Worm (Caenorhabditis elegans): ENCODE data around the gene arp-1.
"Not testable (repeated sequence)": the region's sequence is repeated elsewhere in the genome, so short reads cannot be mapped to it uniquely, and the experiment has no call there.

Gene arp-1

DNA sequence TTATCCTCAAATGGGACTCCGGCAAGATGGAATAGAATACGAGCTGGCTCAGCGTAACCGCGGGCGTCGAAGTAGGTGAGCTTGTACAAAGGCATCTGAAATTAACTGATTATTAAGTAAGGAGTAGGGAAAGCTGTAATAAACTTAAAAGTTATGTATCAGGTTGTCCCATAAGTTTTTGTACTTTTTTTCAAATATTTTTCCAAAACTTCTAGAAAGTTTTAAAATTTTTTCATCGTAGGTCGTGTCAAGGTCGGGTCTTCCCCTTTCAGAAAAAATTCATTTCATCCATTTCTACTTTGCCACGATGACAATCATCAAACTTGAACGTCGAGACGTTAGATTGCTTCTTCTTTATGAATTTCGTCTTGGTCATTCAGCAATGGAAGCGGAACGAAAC is 51.7 kb downstream of the arp-1 start, which contains the start of gene gst-39:
gst-39 (minus strand) TSS at position 101 of the 400 bp plus-strand sequence.
- TF ChIP-seq spr-3 (GFP tag; optimal IDR thresholded peaks at IDR 0.05); ceh-44 (GFP tag; IDR thresholded peaks at IDR 0.05); ceh-20 (GFP tag; IDR thresholded peaks at IDR 0.05): not testable (repeated sequence)

Data from whole organism, L4 larva.